Worm (Caenorhabditis elegans) whole organism, L4 larva: ENCODE results near the gene C36C5.14.

Source experiments
- F10B5.3 ChIP-seq: sonication (generic microtip); optimal IDR thresholded peaks from 2 replicates; lab custom pipeline; 2016; ENCODE audit warnings: mild to moderate bottlenecking, missing genetic modification characterization, missing compliant biosample characterization
- F49E8.2 ChIP-seq: sonication (generic microtip); optimal IDR thresholded peaks from 2 replicates; lab custom pipeline; 2016; ENCODE audit warnings: missing compliant biosample characterization, mild to moderate bottlenecking, missing genetic modification characterization, borderline replicate concordance
- R02D3.7 ChIP-seq: fragments of 150-350 bp; sonication (generic microtip); optimal IDR thresholded peaks from 3 replicates; lab custom pipeline; 2014; ENCODE audit warnings: missing biosample characterization, missing genetic modification characterization
- Y105C5A.15 ChIP-seq: fragments of 200-800 bp; sonication (Bioruptor generic); IDR thresholded peaks from 2 replicates; pipeline ENCODE4 v1.3.6; 2022; ENCODE audit warnings: missing genetic modification characterization, missing compliant biosample characterization
- aha-1 ChIP-seq: fragments of 150-350 bp; peaks from one replicate; lab custom pipeline; 2014; ENCODE audit warnings: missing biosample characterization, missing genetic modification characterization
- ama-1 ChIP-seq: fragments of 150-350 bp; optimal IDR thresholded peaks from 2 replicates; lab custom pipeline; 2014; ENCODE audit warnings: inconsistent platforms, mixed read lengths
- ceh-20 ChIP-seq: fragments of 200-800 bp; sonication (Bioruptor generic); IDR thresholded peaks from 2 replicates; pipeline ENCODE4 v1.3.6; 2022; ENCODE audit warnings: missing genetic modification reagents, missing genetic modification characterization, missing compliant biosample characterization
- ceh-44 ChIP-seq: fragments of 200-800 bp; sonication (Bioruptor generic); IDR thresholded peaks from 2 replicates; pipeline ENCODE4 v1.3.6; 2022; ENCODE audit warnings: missing genetic modification reagents, missing genetic modification characterization, missing compliant biosample characterization
- ceh-62 ChIP-seq: sonication (generic microtip); optimal IDR thresholded peaks from 2 replicates; lab custom pipeline; 2017; ENCODE audit warnings: missing biosample characterization, missing genetic modification characterization
- ces-1 ChIP-seq: fragments of 150-350 bp; sonication (generic microtip); optimal IDR thresholded peaks from 4 replicates; lab custom pipeline; 2014; ENCODE audit warnings: missing biosample characterization, missing genetic modification reagents, missing genetic modification characterization
- daf-16 ChIP-seq, 3 experiments: sonication (generic microtip); optimal IDR thresholded peaks; 2 replicates each; lab custom pipeline; 2016 to 2017; ENCODE audit warnings: missing genetic modification characterization in 3 of 3, missing genetic modification reagents in 3 of 3, mild to moderate bottlenecking in 2 of 3, missing compliant biosample characterization in 2 of 3, missing biosample characterization in 1 of 3, moderate library complexity in 1 of 3
- daf-8 ChIP-seq: fragments of 200-800 bp; sonication (Bioruptor generic); IDR thresholded peaks from 2 replicates; pipeline ENCODE4 v1.3.6; 2022; ENCODE audit warnings: missing genetic modification characterization, missing compliant biosample characterization
- dmd-6 ChIP-seq: fragments of 200-800 bp; sonication (Bioruptor generic); IDR thresholded peaks from 2 replicates; pipeline ENCODE4 v1.3.6; 2022; ENCODE audit warnings: missing genetic modification reagents, missing genetic modification characterization, missing compliant biosample characterization
- duxl-1 ChIP-seq: sonication (generic microtip); optimal IDR thresholded peaks from 2 replicates; lab custom pipeline; 2016; ENCODE audit warnings: mild to moderate bottlenecking, missing genetic modification characterization, moderate library complexity, missing compliant biosample characterization; ENCODE audit not compliant: poor library complexity
- fkh-10 ChIP-seq: fragments of 150-350 bp; optimal IDR thresholded peaks from 2 replicates; lab custom pipeline; 2014; ENCODE audit warnings: missing biosample characterization, missing genetic modification reagents, missing genetic modification characterization
- hif-1 ChIP-seq, 2 experiments: sonication (generic microtip); optimal IDR thresholded peaks; 2 replicates each; lab custom pipeline; 2016 to 2017; ENCODE audit warnings: missing compliant biosample characterization in 2 of 2, missing genetic modification characterization in 2 of 2, missing genetic modification reagents in 2 of 2, missing genotype in 2 of 2, mild to moderate bottlenecking in 1 of 2
- hlh-11 ChIP-seq: fragments of 200-800 bp; sonication (Bioruptor generic); optimal IDR thresholded peaks from 2 replicates; lab custom pipeline; 2018; ENCODE audit warnings: mild to moderate bottlenecking, missing genetic modification characterization, missing compliant biosample characterization
- hlh-30 ChIP-seq: sonication (generic microtip); optimal IDR thresholded peaks from 2 replicates; lab custom pipeline; 2017; ENCODE audit warnings: antibody characterized with exemption, mild to moderate bottlenecking, missing genetic modification characterization, missing compliant biosample characterization; ENCODE audit not compliant: insufficient read depth
- lin-1 ChIP-seq: fragments of 200-800 bp; sonication (Bioruptor generic); IDR thresholded peaks from 2 replicates; pipeline ENCODE4 v1.3.6; 2022; ENCODE audit warnings: missing genetic modification reagents, missing genetic modification characterization, missing compliant biosample characterization
- lin-38 ChIP-seq: fragments of 200-800 bp; sonication (Bioruptor generic); IDR thresholded peaks from 2 replicates; pipeline ENCODE4 v1.3.6; 2022; ENCODE audit warnings: missing genetic modification reagents, missing genetic modification characterization, missing compliant biosample characterization
- lsy-2 ChIP-seq, 2 experiments: fragments of 150-350 bp in 1 of 2; sonication (generic microtip) in 1 of 2; optimal IDR thresholded peaks; 2 replicates each; lab custom pipeline; 2014 to 2017; ENCODE audit warnings: missing biosample characterization in 2 of 2, missing genetic modification characterization in 2 of 2
- madf-5 ChIP-seq, 2 experiments: fragments of 200-800 bp; sonication (Bioruptor generic); IDR thresholded peaks; 2 replicates each; pipeline ENCODE4 v1.3.6; 2022; ENCODE audit warnings: missing compliant biosample characterization in 2 of 2, missing genetic modification characterization in 2 of 2
- madf-9 ChIP-seq: fragments of 200-800 bp; sonication (Bioruptor generic); conservative IDR thresholded peaks from 2 replicates; pipeline ENCODE4 v1.3.6; 2022; ENCODE audit warnings: missing genetic modification reagents, missing genetic modification characterization, missing compliant biosample characterization
- mep-1 ChIP-seq: fragments of 150-350 bp; sonication (generic microtip); optimal IDR thresholded peaks from 3 replicates; lab custom pipeline; 2014; ENCODE audit warnings: missing biosample characterization, missing genetic modification characterization
- nhr-11 ChIP-seq: fragments of 150-350 bp; optimal IDR thresholded peaks from 2 replicates; lab custom pipeline; 2014; ENCODE audit warnings: missing biosample characterization, missing genetic modification characterization
- nhr-25 ChIP-seq: sonication (generic microtip); optimal IDR thresholded peaks from 2 replicates; lab custom pipeline; 2017; ENCODE audit warnings: missing genetic modification characterization, mild to moderate bottlenecking, missing compliant biosample characterization, antibody characterized with exemption, moderate library complexity, borderline replicate concordance; ENCODE audit not compliant: insufficient read depth
- nhr-28 ChIP-seq: fragments of 150-350 bp; optimal IDR thresholded peaks from 2 replicates; lab custom pipeline; 2014; ENCODE audit warnings: missing biosample characterization, missing genetic modification characterization
- nhr-41 ChIP-seq: fragments of 200-800 bp; sonication (Bioruptor generic); IDR thresholded peaks from 2 replicates; pipeline ENCODE4 v1.3.6; 2022; ENCODE audit warnings: missing genetic modification reagents, missing genetic modification characterization, missing compliant biosample characterization
- nhr-48 ChIP-seq: sonication (generic microtip); optimal IDR thresholded peaks from 2 replicates; lab custom pipeline; 2016; ENCODE audit warnings: mild to moderate bottlenecking, missing genetic modification characterization, missing compliant biosample characterization
- nhr-76 ChIP-seq: fragments of 150-350 bp; optimal IDR thresholded peaks from 2 replicates; lab custom pipeline; 2014; ENCODE audit warnings: missing biosample characterization, missing genetic modification characterization
- php-3 ChIP-seq: fragments of 200-800 bp; sonication (Bioruptor generic); IDR thresholded peaks from 2 replicates; pipeline ENCODE4 v1.3.6; 2022; ENCODE audit warnings: missing genetic modification reagents, missing genetic modification characterization, missing compliant biosample characterization
- pqm-1 ChIP-seq: sonication (generic microtip); optimal IDR thresholded peaks from 2 replicates; lab custom pipeline; 2017; ENCODE audit warnings: missing biosample characterization, missing genetic modification characterization
- saeg-2 ChIP-seq: fragments of 200-800 bp; sonication (Bioruptor generic); IDR thresholded peaks from 2 replicates; pipeline ENCODE4 v1.3.6; 2022; ENCODE audit warnings: missing genetic modification reagents, missing genetic modification characterization, missing compliant biosample characterization
- set-16 ChIP-seq: fragments of 200-800 bp; sonication (Bioruptor generic); IDR thresholded peaks from 2 replicates; pipeline ENCODE4 v1.3.6; 2022; ENCODE audit warnings: missing genetic modification reagents, missing genetic modification characterization, missing compliant biosample characterization
- snpc-1.2 ChIP-seq: fragments of 200-800 bp; sonication (Bioruptor generic); IDR thresholded peaks from 2 replicates; pipeline ENCODE4 v1.3.6; 2022; ENCODE audit warnings: missing genetic modification reagents, missing genetic modification characterization, missing compliant biosample characterization
- snpc-4 ChIP-seq: fragments of 150-350 bp; optimal IDR thresholded peaks from 2 replicates; lab custom pipeline; 2014; ENCODE audit warnings: missing biosample characterization, missing genetic modification characterization
- spr-3 ChIP-seq: fragments of 200-800 bp; sonication (Bioruptor generic); optimal IDR thresholded peaks from 2 replicates; lab custom pipeline; 2018; ENCODE audit warnings: mild to moderate bottlenecking, missing genetic modification characterization, missing compliant biosample characterization
- unc-62 ChIP-seq, 3 experiments: fragments of 150-350 bp in 1 of 3; sonication (generic microtip); optimal IDR thresholded peaks in 2 of 3; peaks in 1 of 3; 1 replicate in 1 of 3; 2 replicates in 2 of 3; lab custom pipeline; 2014 to 2017; ENCODE audit warnings: missing biosample characterization in 3 of 3, missing genetic modification characterization in 3 of 3, missing genetic modification reagents in 3 of 3, missing genotype in 1 of 3
- zfp-2 ChIP-seq: sonication (generic microtip); optimal IDR thresholded peaks from 2 replicates; lab custom pipeline; 2016; ENCODE audit warnings: mild to moderate bottlenecking, missing genetic modification characterization, missing compliant biosample characterization
- zip-11 ChIP-seq: fragments of 200-800 bp; sonication (Bioruptor generic); IDR thresholded peaks from 2 replicates; pipeline ENCODE4 v1.3.6; 2022; ENCODE audit warnings: missing genetic modification characterization, missing compliant biosample characterization

C36C5.14 gene

DNA sequence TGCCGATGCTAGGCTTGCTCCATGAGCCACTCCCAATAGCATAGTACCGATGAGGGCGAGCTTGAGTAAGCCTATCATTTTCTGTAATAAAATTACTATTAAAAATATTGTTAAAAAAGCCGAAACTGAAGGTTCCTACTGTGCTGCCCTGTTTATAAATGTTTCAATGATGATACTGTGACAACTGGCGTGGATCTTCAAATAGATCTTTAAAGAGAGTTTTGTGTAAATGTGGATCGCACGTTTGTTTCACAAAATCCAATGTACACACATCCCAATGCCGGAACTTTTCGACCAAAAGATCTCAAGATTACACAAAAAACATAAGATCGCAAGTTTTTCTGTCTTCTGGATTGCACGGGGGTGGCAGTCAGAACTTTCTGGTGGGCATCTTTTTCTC lies at the start of gene C36C5.14:
Gene C36C5.14, minus strand, starts transcription at position 101 of the 400 bp plus-strand sequence.
- TF ChIP-seq hlh-30 (tag; lab: Kevin White, UChicago), result no peak
- no peak for TF ChIP-seq ceh-20

DNA sequence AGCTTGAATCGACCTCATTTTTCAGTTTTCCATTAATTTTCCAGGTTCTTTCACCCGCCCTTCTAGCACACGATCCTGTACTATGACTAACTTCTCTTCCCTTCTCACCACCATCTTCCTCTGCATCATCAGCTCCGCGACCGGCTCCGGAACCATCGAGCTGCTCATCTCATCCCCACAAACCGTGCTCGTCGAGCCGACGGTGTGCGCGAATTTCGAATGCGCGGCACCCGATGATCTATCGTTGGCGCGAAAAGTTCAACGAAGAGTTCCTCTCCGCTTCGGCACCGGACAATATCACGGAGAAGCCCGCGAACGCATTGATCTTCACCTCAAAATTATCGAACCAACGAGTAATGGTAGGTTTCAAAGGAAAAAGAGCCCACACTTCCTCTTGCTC lies 44.8 kb upstream of the C36C5.14 start, which contains the start of gene apx-1:
Gene apx-1, plus strand, starts transcription at position 50 of the 400 bp plus-strand sequence.
- TF ChIP-seq aha-1 (tag; lab: Kevin White, UChicago) (peak; percentile 9), ceh-62 (tag; lab: Kevin White, UChicago) (no peak), set-16 (peak; percentile 78)

DNA sequence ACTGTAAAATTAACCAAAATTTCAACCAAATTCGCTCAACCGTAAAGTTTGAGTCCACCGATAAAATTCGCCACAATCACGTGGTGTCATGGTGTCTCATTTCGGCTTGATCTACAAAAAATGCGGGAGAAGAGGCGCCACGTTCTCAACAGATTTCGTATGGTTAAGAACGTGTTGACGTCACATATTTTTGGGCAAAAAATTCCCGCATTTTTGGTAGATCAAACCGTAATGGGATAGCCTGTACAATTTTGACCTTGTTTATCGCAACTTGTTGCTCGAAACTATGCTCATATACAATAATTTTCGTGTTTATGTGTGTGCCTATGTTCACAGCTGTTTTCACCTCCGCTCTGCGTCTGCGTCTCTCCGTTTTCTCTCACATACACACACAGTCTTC lies 43.6 kb upstream of the C36C5.14 start:
- TF ChIP-seq unc-62 (GFP tag; optimal IDR thresholded peaks at IDR 0.05 in 1 of 2; lab: Kevin White, UChicago), result peak in 1 of 2 experiments; percentile 82
- no peak for TF ChIP-seq unc-62 (tag; optimal IDR thresholded peaks at IDR 0.05; lab: Kevin White, UChicago)
- no peak for TF ChIP-seq lin-1 (GFP tag; lab: Robert Waterston, UW)
- TF ChIP-seq, all 104 proteins: peak for 1

DNA sequence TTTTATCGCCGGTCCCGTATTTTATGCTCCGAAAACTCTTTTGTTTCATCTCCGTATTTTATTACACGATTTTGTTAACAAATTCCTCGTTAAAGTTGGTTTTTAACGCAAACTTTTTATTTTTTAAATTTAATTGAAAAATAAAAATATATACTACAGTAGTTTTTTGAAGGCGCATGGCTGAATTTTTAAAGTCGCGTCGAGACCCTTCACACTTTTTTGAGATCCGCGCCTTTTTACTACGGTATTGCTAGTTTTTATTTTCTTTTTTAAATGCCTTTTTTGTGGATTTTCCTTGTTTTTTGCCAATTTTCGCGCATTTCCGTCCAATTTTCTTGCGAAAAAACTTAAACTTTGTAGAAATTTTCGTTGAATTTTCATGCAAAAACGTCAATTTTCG lies 39.1 kb upstream of the C36C5.14 start:
- peak; percentile 77 for TF ChIP-seq F49E8.2
- TF ChIP-seq lsy-2 (tag; optimal IDR thresholded peaks at IDR 0.05; lab: Kevin White, UChicago), result peak in 1 of 2 experiments; percentile 41
- TF ChIP-seq lin-38 (GFP tag; lab: Robert Waterston, UW), result peak; percentile 36; the same call in 1 of the 2 replicates
- TF ChIP-seq madf-5 (GFP tag; IDR thresholded peaks at IDR 0.05; lab: Robert Waterston, UW), result no peak
- TF ChIP-seq R02D3.7, result no peak
- TF ChIP-seq snpc-1.2 (GFP tag; lab: Robert Waterston, UW), result peak; percentile 49; the same call in 1 of the 2 replicates

DNA sequence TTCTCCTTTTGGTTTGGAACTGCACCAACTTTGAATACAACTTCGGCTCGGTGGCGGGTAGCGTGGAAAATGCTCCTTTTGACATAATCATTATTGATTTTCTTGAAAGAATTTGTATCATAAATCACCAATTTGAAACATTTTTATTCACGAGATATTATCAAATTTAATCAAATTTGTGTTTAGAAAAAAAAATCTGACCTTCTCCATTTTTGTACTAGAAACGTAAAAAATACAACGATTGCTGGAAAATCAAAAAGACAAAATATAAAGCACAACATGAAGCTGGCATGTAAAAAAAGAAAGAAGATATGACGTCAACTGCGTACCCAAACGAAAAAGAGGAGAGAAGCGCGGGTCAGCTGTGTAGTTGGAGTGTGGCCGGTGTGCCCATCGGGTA lies 35.0 kb upstream of the C36C5.14 start, which contains the start of gene K08D9.4:
Gene K08D9.4, minus strand, starts transcription at position 101 of the 400 bp plus-strand sequence.
- TF ChIP-seq madf-9 (no peak), snpc-4 (no peak), F10B5.3 (tag; lab: Kevin White, UChicago) (no peak), ceh-44 (no peak), duxl-1 (tag; lab: Kevin White, UChicago) (no peak), pqm-1 (tag; lab: Kevin White, UChicago) (no peak), hif-1 (tag; optimal IDR thresholded peaks at IDR 0.05; lab: Kevin White, UChicago) (no peak), fkh-10 (no peak), saeg-2 (GFP tag; lab: Robert Waterston, UW) (no peak), mep-1 (tag; lab: Kevin White, UChicago) (no peak), php-3 (GFP tag; lab: Robert Waterston, UW) (no peak), ama-1 (lab: Kevin White, UChicago) (no peak), dmd-6 (GFP tag; lab: Robert Waterston, UW) (no peak), daf-16 (GFP tag; optimal IDR thresholded peaks at IDR 0.05; lab: Kevin White, UChicago) (no peak), daf-16 (tag; optimal IDR thresholded peaks at IDR 0.05; lab: Kevin White, UChicago) (no peak)

DNA sequence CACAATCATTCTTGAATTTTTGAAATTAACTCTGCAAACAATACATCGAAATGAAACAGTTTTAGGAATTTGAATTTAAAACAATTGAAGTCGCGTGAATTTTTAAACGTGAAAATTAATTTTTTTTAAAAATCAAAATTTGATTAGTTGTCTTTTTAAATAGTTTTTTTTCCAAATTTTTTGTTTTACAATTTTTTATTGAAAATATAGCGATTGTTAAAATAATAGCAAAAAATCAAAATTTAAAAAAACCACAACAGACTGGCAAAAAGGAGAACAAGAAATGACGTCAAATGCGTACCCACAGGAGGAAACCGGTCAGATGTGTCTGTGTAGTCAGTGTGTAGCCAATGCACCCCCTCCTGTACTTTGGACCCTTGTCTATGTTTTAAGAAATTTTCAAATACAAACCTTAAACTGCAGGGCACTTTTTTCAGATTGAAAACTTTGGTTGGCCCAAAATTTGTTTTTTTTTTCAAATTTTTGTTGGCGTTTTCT lies 31.5 kb upstream of the C36C5.14 start, which contains the start of the genes Y73C8B.1 and Y73C8B.5:
Gene Y73C8B.1, minus strand, starts transcription at position 51 of the 498 bp plus-strand sequence.
Gene Y73C8B.5, plus strand, starts transcription at position 437 of the 498 bp plus-strand sequence.
- TF ChIP-seq zip-11 (GFP tag; lab: Robert Waterston, UW), result no peak
- TF ChIP-seq daf-8 (GFP tag; lab: Robert Waterston, UW), result no peak
- TF ChIP-seq nhr-28 (tag; lab: Kevin White, UChicago), result peak; percentile 90
- TF ChIP-seq spr-3 (GFP tag; lab: Kevin White, UChicago), result no peak
- TF ChIP-seq php-3 (GFP tag; lab: Robert Waterston, UW), result no peak
- TF ChIP-seq zfp-2 (tag; lab: Kevin White, UChicago), result no peak
- TF ChIP-seq nhr-11 (tag; lab: Kevin White, UChicago), result peak; percentile 94
- no peak for TF ChIP-seq nhr-25 (tag; lab: Kevin White, UChicago)
- peak; percentile 11 for TF ChIP-seq hlh-11 (tag; lab: Kevin White, UChicago)
- TF ChIP-seq madf-5 (GFP tag; IDR thresholded peaks at IDR 0.05; lab: Robert Waterston, UW), result no peak
- TF ChIP-seq nhr-48 (tag; lab: Kevin White, UChicago), result peak; percentile 88
- TF ChIP-seq nhr-76 (tag; lab: Kevin White, UChicago), result no peak
- TF ChIP-seq nhr-41 (GFP tag; lab: Robert Waterston, UW), result no peak
- TF ChIP-seq ceh-20, result no peak
- TF ChIP-seq Y105C5A.15 (GFP tag; lab: Robert Waterston, UW), result no peak
- TF ChIP-seq lin-38 (GFP tag; lab: Robert Waterston, UW), result peak; percentile 31; the same call in 1 of the 2 replicates
- peak; percentile 20 for TF ChIP-seq mep-1 (tag; lab: Kevin White, UChicago)
- peak; percentile 3 for TF ChIP-seq hlh-30 (tag; lab: Kevin White, UChicago)
- TF ChIP-seq lsy-2 (tag; optimal IDR thresholded peaks at IDR 0.05; lab: Kevin White, UChicago), result peak in 1 of 2 experiments; percentile 11
- TF ChIP-seq ces-1 (GFP tag; lab: Kevin White, UChicago), result no peak
